Worm (Caenorhabditis elegans): ENCODE data around the gene sgn-1.

The sgn-1 gene

ce11 chrII:8787376-8787775 is 3.9 kb upstream of the sgn-1 start (continued):
- TF ChIP-seq F10E7.11 (tag; optimal IDR thresholded peaks at IDR 0.05) (no peak), attf-6 (GFP tag; IDR thresholded peaks at IDR 0.05) (no peak), ztf-3 (GFP tag; optimal IDR thresholded peaks at IDR 0.05) (no peak), Y95B8A.8 (GFP tag; IDR thresholded peaks at IDR 0.05) (0 out of 2 replicates have a peak, but pooled peaks have one; percentile 36), gei-17 (GFP tag; optimal IDR thresholded peaks at IDR 0.05) (peak; percentile 53), him-1 (tag; optimal IDR thresholded peaks at IDR 0.05) (no peak), nfya-2 (GFP tag; IDR thresholded peaks at IDR 0.05) (no peak), athp-1 (tag; optimal IDR thresholded peaks at IDR 0.05) (peak; percentile 54), hmg-1.2 (GFP tag; IDR thresholded peaks at IDR 0.05) (peak; percentile 92), hlh-12 (tag; optimal IDR thresholded peaks at IDR 0.05) (no peak), atf-7 (tag; optimal IDR thresholded peaks at IDR 0.05) (peak; percentile 83), ceh-79 (tag; optimal IDR thresholded peaks at IDR 0.05) (no peak), B0261.1 (tag; optimal IDR thresholded peaks at IDR 0.05) (no peak), tlf-1 (GFP tag; optimal IDR thresholded peaks at IDR 0.05) (peak; percentile 53), Y79H2A.3 (GFP tag; conservative IDR thresholded peaks at IDR 0.05) (no peak), bed-1 (GFP tag; IDR thresholded peaks at IDR 0.05) (no peak), F33H1.4 (GFP tag; IDR thresholded peaks at IDR 0.05) (peak; percentile 85), C17E4.6 (GFP tag; IDR thresholded peaks at IDR 0.05) (peak; percentile 86), F23B12.7 (tag; optimal IDR thresholded peaks at IDR 0.05; ENCODE audit: insufficient read depth) (no peak), lin-54 (GFP tag; optimal IDR thresholded peaks at IDR 0.05) (peak; percentile 75), Y67H2A.10 (GFP tag; conservative IDR thresholded peaks at IDR 0.05) (peak; percentile 100), ztf-22 (GFP tag; optimal IDR thresholded peaks at IDR 0.05) (peak; percentile 7), attf-3 (GFP tag; conservative IDR thresholded peaks at IDR 0.05) (no peak), chd-7 (tag; optimal IDR thresholded peaks at IDR 0.05) (peak; percentile 72), hlh-26 (GFP tag; conservative IDR thresholded peaks at IDR 0.05) (no peak), egrh-3 (GFP tag; IDR thresholded peaks at IDR 0.05) (no peak), let-607 (tag; optimal IDR thresholded peaks at IDR 0.05) (peak; percentile 81), dpff-1 (tag; optimal IDR thresholded peaks at IDR 0.05) (no peak), nhr-179 (tag; optimal IDR thresholded peaks at IDR 0.05) (no peak), K12H6.12 (tag; optimal IDR thresholded peaks at IDR 0.05) (peak; percentile 78), nfyb-1 (GFP tag; IDR thresholded peaks at IDR 0.05) (peak; percentile 91), ZK185.1 (tag; optimal IDR thresholded peaks at IDR 0.05; ENCODE audit: poor library complexity, severe bottlenecking) (peak; percentile 78), ceh-40 (GFP tag; IDR thresholded peaks at IDR 0.05) (no peak), madf-8 (GFP tag; conservative IDR thresholded peaks at IDR 0.05) (no peak), nhr-120 (GFP tag; IDR thresholded peaks at IDR 0.05) (no peak), mcd-1 (GFP tag; IDR thresholded peaks at IDR 0.05) (peak; percentile 79), snpc-4 (GFP tag; optimal IDR thresholded peaks at IDR 0.05) (no peak), snpc-4 (tag; optimal IDR thresholded peaks at IDR 0.05) (peak in 3 of 4 experiments; percentile 48 to 62 (median 49)), lir-1 (GFP tag; conservative IDR thresholded peaks at IDR 0.05) (0 out of 2 replicates have a peak, but pooled peaks have one; percentile 13), F52B5.7 (tag; optimal IDR thresholded peaks at IDR 0.05) (no peak), F39B2.1 (GFP tag; IDR thresholded peaks at IDR 0.05) (no peak), Y53G8AR.9 (GFP tag; conservative IDR thresholded peaks at IDR 0.05) (peak; percentile 66), ceh-100 (GFP tag; IDR thresholded peaks at IDR 0.05) (no peak), hsf-1 (GFP tag; IDR thresholded peaks at IDR 0.05) (no peak), nfya-1 (tag; optimal IDR thresholded peaks at IDR 0.05; ENCODE audit: borderline replicate concordance, insufficient read depth) (no peak), snpc-1.1 (tag; optimal IDR thresholded peaks at IDR 0.05; ENCODE audit: insufficient read depth) (no peak), aptf-2 (GFP tag; conservative IDR thresholded peaks at IDR 0.05) (no peak), lin-26 (GFP tag; IDR thresholded peaks at IDR 0.05) (no peak), ztf-28 (GFP tag; IDR thresholded peaks at IDR 0.05) (no peak)
